Worm (Caenorhabditis elegans) whole organism, L1 larva: ENCODE results near the gene nipi-4.

Source experiments
- aha-1 ChIP-seq: fragments of 150-350 bp; optimal IDR thresholded peaks from 2 replicates; lab custom pipeline; 2014; ENCODE audit warnings: missing biosample characterization, missing genetic modification characterization
- ama-1 ChIP-seq: fragments of 150-350 bp; optimal IDR thresholded peaks from 2 replicates; lab custom pipeline; 2014
- ceh-82 ChIP-seq, 3 experiments: fragments of 150-350 bp in 1 of 3; sonication (generic microtip) in 2 of 3; optimal IDR thresholded peaks; 2 replicates each; lab custom pipeline; 2014 to 2017; ENCODE audit warnings: missing biosample characterization in 3 of 3, missing genetic modification characterization in 3 of 3
- ceh-88 ChIP-seq: fragments of 200-800 bp; sonication (Bioruptor generic); IDR thresholded peaks from 2 replicates; pipeline ENCODE4 v1.3.6; 2022; ENCODE audit warnings: missing genetic modification characterization, missing compliant biosample characterization
- efl-1 ChIP-seq, 4 experiments: fragments of 150-350 bp; optimal IDR thresholded peaks in 3 of 4; peaks in 1 of 4; 1 replicate in 1 of 4; 2 replicates in 3 of 4; lab custom pipeline; 2014; ENCODE audit warnings: missing biosample characterization in 2 of 4, missing genetic modification characterization in 2 of 4, missing genetic modification reagents in 2 of 4
- egl-13 ChIP-seq: sonication (generic microtip); optimal IDR thresholded peaks from 2 replicates; lab custom pipeline; 2016; ENCODE audit warnings: missing genotype, missing genetic modification reagents, missing genetic modification characterization, missing compliant biosample characterization
- elt-2 ChIP-seq: sonication (generic microtip); optimal IDR thresholded peaks from 2 replicates; lab custom pipeline; 2016; ENCODE audit warnings: missing genetic modification characterization, mild to moderate bottlenecking, inconsistent platforms, missing compliant biosample characterization, missing genetic modification reagents
- ets-5 ChIP-seq: fragments of 200-800 bp; sonication (Bioruptor generic); IDR thresholded peaks from 2 replicates; pipeline ENCODE4 v1.3.6; 2022; ENCODE audit warnings: missing genetic modification characterization, missing compliant biosample characterization
- fkh-10 ChIP-seq: sonication (generic microtip); optimal IDR thresholded peaks from 2 replicates; lab custom pipeline; 2017; ENCODE audit warnings: missing biosample characterization, missing genetic modification reagents, missing genetic modification characterization
- fkh-4 ChIP-seq: sonication (generic microtip); optimal IDR thresholded peaks from 2 replicates; lab custom pipeline; 2016; ENCODE audit warnings: missing compliant biosample characterization, missing genetic modification characterization, borderline replicate concordance
- fkh-8 ChIP-seq: sonication (generic microtip); optimal IDR thresholded peaks from 2 replicates; lab custom pipeline; 2016; ENCODE audit warnings: mild to moderate bottlenecking, missing genetic modification characterization, missing compliant biosample characterization
- fos-1 ChIP-seq: fragments of 150-350 bp; optimal IDR thresholded peaks from 2 replicates; lab custom pipeline; 2014; ENCODE audit warnings: missing biosample characterization, missing genetic modification characterization
- grh-1 ChIP-seq: fragments of 200-800 bp; sonication (Bioruptor generic); IDR thresholded peaks from 2 replicates; pipeline ENCODE4 v1.3.6; 2022; ENCODE audit warnings: missing genetic modification reagents, missing genetic modification characterization, missing compliant biosample characterization
- hlh-4 ChIP-seq: sonication (generic microtip); optimal IDR thresholded peaks from 2 replicates; lab custom pipeline; 2016; ENCODE audit warnings: mild to moderate bottlenecking, missing genetic modification characterization, missing compliant biosample characterization
- hpl-2 ChIP-seq: fragments of 150-350 bp; optimal IDR thresholded peaks from 2 replicates; lab custom pipeline; 2014; ENCODE audit warnings: missing biosample characterization, missing genetic modification reagents, missing genetic modification characterization
- jun-1 ChIP-seq: fragments of 150-350 bp; optimal IDR thresholded peaks from 2 replicates; lab custom pipeline; 2014; ENCODE audit warnings: missing biosample characterization, missing genetic modification reagents, missing genetic modification characterization
- lin-35 ChIP-seq, 2 experiments: fragments of 150-350 bp; optimal IDR thresholded peaks; 2 replicates each; lab custom pipeline; 2014; ENCODE audit warnings: missing biosample characterization in 2 of 2, missing genetic modification characterization in 2 of 2, missing genetic modification reagents in 2 of 2
- lsy-2 ChIP-seq, 2 experiments: fragments of 150-350 bp; optimal IDR thresholded peaks; 2 replicates each; lab custom pipeline; 2014; ENCODE audit warnings: missing biosample characterization in 2 of 2, missing genetic modification characterization in 2 of 2
- mab-9 ChIP-seq: fragments of 200-800 bp; sonication (Bioruptor generic); IDR thresholded peaks from 2 replicates; pipeline ENCODE4 v1.3.6; 2022; ENCODE audit warnings: missing genetic modification reagents, missing genetic modification characterization, missing compliant biosample characterization
- mdl-1 ChIP-seq, 2 experiments: fragments of 150-350 bp; optimal IDR thresholded peaks; 2 replicates each; lab custom pipeline; 2014 to 2017; ENCODE audit warnings: missing biosample characterization in 2 of 2, missing genetic modification characterization in 2 of 2, inconsistent platforms in 1 of 2
- mef-2 ChIP-seq: fragments of 150-350 bp; optimal IDR thresholded peaks from 2 replicates; lab custom pipeline; 2014; ENCODE audit warnings: missing biosample characterization, missing genetic modification characterization
- nhr-20 ChIP-seq: sonication (generic microtip); optimal IDR thresholded peaks from 2 replicates; lab custom pipeline; 2016; ENCODE audit warnings: mild to moderate bottlenecking, missing genetic modification characterization, missing compliant biosample characterization
- nhr-237 ChIP-seq: fragments of 150-350 bp; optimal IDR thresholded peaks from 2 replicates; lab custom pipeline; 2014; ENCODE audit warnings: missing biosample characterization, missing genetic modification characterization
- nhr-28 ChIP-seq: fragments of 150-350 bp; optimal IDR thresholded peaks from 2 replicates; lab custom pipeline; 2014; ENCODE audit warnings: missing biosample characterization, missing genetic modification characterization
- nhr-71 ChIP-seq: sonication (generic microtip); optimal IDR thresholded peaks from 2 replicates; lab custom pipeline; 2016; ENCODE audit warnings: mild to moderate bottlenecking, missing genetic modification characterization, moderate library complexity, missing compliant biosample characterization
- nhr-76 ChIP-seq: sonication (generic microtip); optimal IDR thresholded peaks from 2 replicates; lab custom pipeline; 2017; ENCODE audit warnings: missing biosample characterization, missing genetic modification characterization
- nhr-85 ChIP-seq: sonication (generic microtip); peaks from one replicate; lab custom pipeline; 2016; ENCODE audit warnings: missing genetic modification characterization, inconsistent platforms, missing compliant biosample characterization
- nhr-90 ChIP-seq: sonication (generic microtip); optimal IDR thresholded peaks from 2 replicates; lab custom pipeline; 2016; ENCODE audit warnings: mild to moderate bottlenecking, missing genetic modification characterization, missing compliant biosample characterization; ENCODE audit not compliant: poor library complexity
- pag-3 ChIP-seq: sonication (generic microtip); optimal IDR thresholded peaks from 2 replicates; lab custom pipeline; 2017; ENCODE audit warnings: missing genetic modification characterization, mild to moderate bottlenecking, missing compliant biosample characterization, antibody characterized with exemption, borderline replicate concordance; ENCODE audit not compliant: insufficient read depth
- pqm-1 ChIP-seq: sonication (generic microtip); optimal IDR thresholded peaks from 3 replicates; lab custom pipeline; 2017; ENCODE audit warnings: missing biosample characterization, missing genetic modification characterization
- rnt-1 ChIP-seq: sonication (generic microtip); optimal IDR thresholded peaks from 2 replicates; lab custom pipeline; 2016; ENCODE audit warnings: mild to moderate bottlenecking, missing genetic modification characterization, moderate library complexity, missing compliant biosample characterization
- snpc-4 ChIP-seq: fragments of 150-350 bp; optimal IDR thresholded peaks from 2 replicates; lab custom pipeline; 2014; ENCODE audit warnings: missing biosample characterization, missing genetic modification characterization
- snu-23 ChIP-seq: sonication (generic microtip); optimal IDR thresholded peaks from 2 replicates; lab custom pipeline; 2016; ENCODE audit warnings: missing genetic modification characterization, missing compliant biosample characterization
- tbx-2 ChIP-seq: sonication (generic microtip); optimal IDR thresholded peaks from 2 replicates; lab custom pipeline; 2016; ENCODE audit warnings: missing genetic modification characterization, missing compliant biosample characterization
- tlp-1 ChIP-seq: fragments of 150-350 bp; optimal IDR thresholded peaks from 2 replicates; lab custom pipeline; 2014; ENCODE audit warnings: missing biosample characterization, missing genetic modification characterization
- unc-130 ChIP-seq: fragments of 150-350 bp; optimal IDR thresholded peaks from 2 replicates; lab custom pipeline; 2017; ENCODE audit warnings: missing biosample characterization, missing genetic modification characterization, inconsistent platforms
- unc-62 ChIP-seq: fragments of 150-350 bp; optimal IDR thresholded peaks from 2 replicates; lab custom pipeline; 2014; ENCODE audit warnings: missing biosample characterization, missing genetic modification reagents, missing genetic modification characterization
- zip-4 ChIP-seq: fragments of 200-800 bp; sonication (Bioruptor generic); optimal IDR thresholded peaks from 2 replicates; lab custom pipeline; 2018; ENCODE audit warnings: mild to moderate bottlenecking, missing genetic modification characterization, moderate library complexity, missing compliant biosample characterization
- ztf-11 ChIP-seq, 2 experiments: sonication (generic microtip); optimal IDR thresholded peaks; 2 replicates each; lab custom pipeline; 2016 to 2017; ENCODE audit warnings: missing genetic modification characterization in 2 of 2, missing biosample characterization in 1 of 2, missing compliant biosample characterization in 1 of 2
- ztf-4 ChIP-seq: fragments of 150-350 bp; optimal IDR thresholded peaks from 2 replicates; lab custom pipeline; 2014; ENCODE audit warnings: missing biosample characterization, missing genetic modification characterization

Gene nipi-4

ce11 chrV:7863020-7863523, 7.5 kb downstream of the nipi-4 start, which contains the start of gene C37C3.10:
TSS of gene C37C3.10 (minus strand) at chrV:7863070.
- TF ChIP-seq zip-4 (GFP tag; lab: Kevin White, UChicago) (no peak), mab-9 (no peak), hpl-2 (no peak), hlh-4 (tag; lab: Kevin White, UChicago) (no peak), mdl-1 (tag; optimal IDR thresholded peaks at IDR 0.05; lab: Kevin White, UChicago) (no peak), ama-1 (lab: Kevin White, UChicago) (no peak)
- TF ChIP-seq, all 84 proteins: peak for 0

- TF ChIP-seq nhr-28 (tag; lab: Kevin White, UChicago) (no peak), unc-62 (GFP tag; lab: Kevin White, UChicago) (no peak), snu-23 (no peak), unc-130 (tag; lab: Kevin White, UChicago) (no peak), hpl-2 (no peak), ceh-82 (tag; optimal IDR thresholded peaks at IDR 0.05; lab: Kevin White, UChicago) (no peak), fkh-10 (GFP tag; lab: Kevin White, UChicago) (no peak), grh-1 (GFP tag; lab: Robert Waterston, UW) (no peak), fos-1 (tag; lab: Kevin White, UChicago) (no peak), zip-4 (GFP tag; lab: Kevin White, UChicago) (no peak), elt-2 (no peak), nhr-85 (tag; lab: Kevin White, UChicago) (no peak), jun-1 (tag; lab: Kevin White, UChicago) (no peak), pag-3 (tag; lab: Kevin White, UChicago) (no peak), aha-1 (tag; lab: Kevin White, UChicago) (no peak)
Observed at ce11 chrV:7861792-7862191, 8.8 kb downstream of the nipi-4 start, which contains the start of gene C37C3.17. TSS of gene C37C3.17 (minus strand) at chrV:7861892.

ce11 chrV:7857931-7858330, 12.7 kb downstream of the nipi-4 start, which contains the start of gene C37C3.1:
TSS of gene C37C3.1 (plus strand) at chrV:7857963.
- TF ChIP-seq jun-1 (tag; lab: Kevin White, UChicago) (no peak), mef-2 (tag; lab: Kevin White, UChicago) (no peak), tbx-2 (tag; lab: Kevin White, UChicago) (no peak), lsy-2 (tag; optimal IDR thresholded peaks at IDR 0.05; lab: Kevin White, UChicago) (peak in 1 of 2 experiments; percentile 26), nhr-20 (tag; lab: Kevin White, UChicago) (no peak), nhr-237 (tag; lab: Kevin White, UChicago) (no peak), snpc-4 (no peak), nhr-76 (no peak), ama-1 (lab: Kevin White, UChicago) (peak; percentile 47), ets-5 (GFP tag; lab: Robert Waterston, UW) (no peak), efl-1 (optimal IDR thresholded peaks at IDR 0.05; lab: Kevin White, UChicago) (peak in 1 of 2 experiments; percentile 13), efl-1 (GFP tag; optimal IDR thresholded peaks at IDR 0.05 in 1 of 2; lab: Kevin White, UChicago) (no peak)

ce11 chrV:7856641-7857040, 14.0 kb downstream of the nipi-4 start:
- no peak for TF ChIP-seq pqm-1
- TF ChIP-seq efl-1 (optimal IDR thresholded peaks at IDR 0.05; lab: Kevin White, UChicago), result no peak
- TF ChIP-seq efl-1 (GFP tag; optimal IDR thresholded peaks at IDR 0.05 in 1 of 2; lab: Kevin White, UChicago), result peak in 1 of 2 experiments; percentile 63

- TF ChIP-seq nhr-71 (tag; lab: Kevin White, UChicago) (no peak), lin-35 (GFP tag; optimal IDR thresholded peaks at IDR 0.05; lab: Kevin White, UChicago) (peak in 1 of 2 experiments; percentile 38), nhr-85 (tag; lab: Kevin White, UChicago) (peak; percentile 39), ceh-82 (tag; optimal IDR thresholded peaks at IDR 0.05; lab: Kevin White, UChicago) (no peak), nhr-90 (no peak), ceh-88 (GFP tag; lab: Robert Waterston, UW) (no peak), rnt-1 (tag; lab: Kevin White, UChicago) (no peak), ztf-4 (no peak), fkh-4 (tag; lab: Kevin White, UChicago) (no peak), egl-13 (no peak), ztf-11 (tag; optimal IDR thresholded peaks at IDR 0.05; lab: Kevin White, UChicago) (no peak), mab-9 (no peak), grh-1 (GFP tag; lab: Robert Waterston, UW) (no peak), tlp-1 (tag; lab: Kevin White, UChicago) (no peak), nhr-20 (tag; lab: Kevin White, UChicago) (no peak), fkh-8 (tag; lab: Kevin White, UChicago) (no peak)
Observed at ce11 chrV:7855382-7855994, 15.1 kb downstream of the nipi-4 start, which contains the start of gene C37C3.2. TSS of gene C37C3.2 (plus strand) at chrV:7855944.
